Worm (Caenorhabditis elegans) whole organism, young adult: ENCODE results near the gene C28D4.18.
"Not testable (repeated sequence)": the region's sequence is repeated elsewhere in the genome, so short reads cannot be mapped to it uniquely, and the experiment has no call there.

ENCODE experiments used
- B0336.3 ChIP-seq: fragments of 200-800 bp; sonication (Bioruptor generic); IDR thresholded peaks from 2 replicates; pipeline ENCODE4 v1.3.6; 2022; ENCODE audit warnings: missing genetic modification characterization, missing compliant biosample characterization
- cebp-1 ChIP-seq, 2 experiments: fragments of 200-800 bp in 1 of 2; sonication (Bioruptor generic) in 1 of 2; sonication (generic microtip) in 1 of 2; IDR thresholded peaks in 1 of 2; optimal IDR thresholded peaks in 1 of 2; 2 replicates each; pipeline versions ENCODE4 v1.3.6 to Lab custom; 2017 to 2022; ENCODE audit warnings: missing compliant biosample characterization in 2 of 2, missing genetic modification characterization in 2 of 2, mild to moderate bottlenecking in 1 of 2, missing genetic modification reagents in 1 of 2, moderate library complexity in 1 of 2
- ceh-91 ChIP-seq: fragments of 200-800 bp; sonication (Bioruptor generic); IDR thresholded peaks from 2 replicates; pipeline ENCODE4 v1.3.6; 2022; ENCODE audit warnings: missing genetic modification reagents, missing genetic modification characterization, missing compliant biosample characterization
- let-607 ChIP-seq, 2 experiments: fragments of 200-800 bp in 1 of 2; sonication (Bioruptor generic) in 1 of 2; sonication (generic microtip) in 1 of 2; optimal IDR thresholded peaks; 2 replicates each; lab custom pipeline; 2016 to 2018; ENCODE audit warnings: mild to moderate bottlenecking in 2 of 2, missing compliant biosample characterization in 2 of 2, missing genetic modification characterization in 2 of 2, moderate library complexity in 2 of 2, missing genotype in 1 of 2
- snpc-3.4 ChIP-seq: sonication (generic microtip); optimal IDR thresholded peaks from 2 replicates; lab custom pipeline; 2017; ENCODE audit warnings: missing genetic modification characterization, mild to moderate bottlenecking, missing compliant biosample characterization, antibody characterized with exemption, moderate library complexity, missing genotype, missing genetic modification reagents
- unc-62 ChIP-seq: fragments of 150-350 bp; optimal IDR thresholded peaks from 2 replicates; lab custom pipeline; 2014; ENCODE audit warnings: missing biosample characterization, missing genetic modification reagents, missing genetic modification characterization

ce11 chrIV:9769746-9770145 is 44.7 kb downstream of the C28D4.18 start, which contains the start of gene msp-78:
- not testable (repeated sequence) for TF ChIP-seq cebp-1 (GFP tag; IDR thresholded peaks at IDR 0.05; lab: Robert Waterston, UW); cebp-1 (tag; optimal IDR thresholded peaks at IDR 0.05; lab: Kevin White, UChicago); let-607 (tag; optimal IDR thresholded peaks at IDR 0.05; lab: Kevin White, UChicago); B0336.3 (GFP tag; lab: Robert Waterston, UW); snpc-3.4 (tag; lab: Kevin White, UChicago); unc-62 (GFP tag; lab: Kevin White, UChicago); ceh-91 (GFP tag; lab: Robert Waterston, UW)
